Worm (Caenorhabditis elegans) whole organism, mixed stage, embryonic: ENCODE measurements around the gene srx-120.

Source experiments
- M03D4.4 ChIP-seq: sonication (generic microtip); optimal IDR thresholded peaks from 2 replicates; lab custom pipeline; 2017; ENCODE audit warnings: mild to moderate bottlenecking, missing genetic modification characterization, missing compliant biosample characterization
- bed-3 ChIP-seq: fragments of 200-800 bp; sonication (Bioruptor generic); optimal IDR thresholded peaks from 3 replicates; lab custom pipeline; 2018; ENCODE audit warnings: mild to moderate bottlenecking, missing genetic modification characterization, moderate library complexity, missing compliant biosample characterization
- blmp-1 ChIP-seq: fragments of 150-350 bp; optimal IDR thresholded peaks from 2 replicates; lab custom pipeline; 2014; ENCODE audit warnings: missing biosample characterization, missing genetic modification characterization
- ceh-39 ChIP-seq: fragments of 150-350 bp; optimal IDR thresholded peaks from 2 replicates; lab custom pipeline; 2014; ENCODE audit warnings: missing biosample characterization, missing genetic modification characterization
- ceh-43 ChIP-seq: fragments of 200-800 bp; sonication (Bioruptor generic); optimal IDR thresholded peaks from 2 replicates; lab custom pipeline; 2018; ENCODE audit warnings: mild to moderate bottlenecking, missing genetic modification characterization, moderate library complexity, missing compliant biosample characterization
- ceh-83 ChIP-seq: fragments of 200-800 bp; sonication (Bioruptor generic); optimal IDR thresholded peaks from 2 replicates; lab custom pipeline; 2018; ENCODE audit warnings: mild to moderate bottlenecking, missing genetic modification characterization, missing compliant biosample characterization
- ces-1 ChIP-seq: fragments of 150-350 bp; optimal IDR thresholded peaks from 2 replicates; lab custom pipeline; 2014; ENCODE audit warnings: missing biosample characterization, missing genetic modification reagents, missing genetic modification characterization
- cnd-1 ChIP-seq: fragments of 200-800 bp; sonication (Bioruptor generic); optimal IDR thresholded peaks from 2 replicates; lab custom pipeline; 2018; ENCODE audit warnings: mild to moderate bottlenecking, missing genetic modification characterization, missing compliant biosample characterization
- drap-1 ChIP-seq: fragments of 200-800 bp; sonication (Bioruptor generic); optimal IDR thresholded peaks from 3 replicates; lab custom pipeline; 2018; ENCODE audit warnings: mild to moderate bottlenecking, missing genetic modification characterization, missing compliant biosample characterization
- elt-1 ChIP-seq: sonication (generic microtip); optimal IDR thresholded peaks from 2 replicates; lab custom pipeline; 2017; ENCODE audit warnings: missing genetic modification characterization, mild to moderate bottlenecking, missing compliant biosample characterization, antibody characterized with exemption, moderate library complexity, borderline replicate concordance; ENCODE audit not compliant: insufficient read depth
- flh-1 ChIP-seq: fragments of 200-800 bp; sonication (Bioruptor generic); optimal IDR thresholded peaks from 2 replicates; lab custom pipeline; 2018; ENCODE audit warnings: mild to moderate bottlenecking, missing genetic modification characterization, moderate library complexity, missing compliant biosample characterization
- ham-2 ChIP-seq: fragments of 200-800 bp; sonication (Bioruptor generic); optimal IDR thresholded peaks from 2 replicates; lab custom pipeline; 2018; ENCODE audit warnings: mild to moderate bottlenecking, missing genetic modification characterization, missing compliant biosample characterization
- hlh-1 ChIP-seq: fragments of 150-350 bp; optimal IDR thresholded peaks from 2 replicates; lab custom pipeline; 2014; ENCODE audit warnings: missing biosample characterization, missing genetic modification reagents, missing genetic modification characterization
- lin-13 ChIP-seq: fragments of 150-350 bp; optimal IDR thresholded peaks from 2 replicates; lab custom pipeline; 2014; ENCODE audit warnings: missing biosample characterization, missing genetic modification characterization
- lin-32 ChIP-seq: fragments of 200-800 bp; sonication (Bioruptor generic); optimal IDR thresholded peaks from 2 replicates; lab custom pipeline; 2018; ENCODE audit warnings: mild to moderate bottlenecking, missing genetic modification characterization, missing compliant biosample characterization
- lsy-2 ChIP-seq: fragments of 150-350 bp; optimal IDR thresholded peaks from 2 replicates; lab custom pipeline; 2014; ENCODE audit warnings: missing biosample characterization, missing genetic modification characterization
- mab-5 ChIP-seq: fragments of 150-350 bp; optimal IDR thresholded peaks from 2 replicates; lab custom pipeline; 2014; ENCODE audit warnings: missing biosample characterization, missing genetic modification characterization
- mep-1 ChIP-seq: fragments of 150-350 bp; optimal IDR thresholded peaks from 2 replicates; lab custom pipeline; 2017; ENCODE audit warnings: missing biosample characterization, missing genetic modification reagents, missing genetic modification characterization, inconsistent platforms
- mls-2 ChIP-seq: sonication (generic microtip); optimal IDR thresholded peaks from 2 replicates; lab custom pipeline; 2016; ENCODE audit warnings: mild to moderate bottlenecking, missing genetic modification characterization, moderate library complexity, missing compliant biosample characterization
- nhr-2 ChIP-seq: fragments of 150-350 bp; optimal IDR thresholded peaks from 2 replicates; lab custom pipeline; 2014; ENCODE audit warnings: missing biosample characterization, missing genetic modification characterization
- nhr-237 ChIP-seq: fragments of 150-350 bp; optimal IDR thresholded peaks from 2 replicates; lab custom pipeline; 2014; ENCODE audit warnings: missing biosample characterization, missing genetic modification characterization
- nhr-28 ChIP-seq: fragments of 150-350 bp; optimal IDR thresholded peaks from 2 replicates; lab custom pipeline; 2014; ENCODE audit warnings: missing biosample characterization, missing genetic modification characterization
- nhr-76 ChIP-seq: sonication (generic microtip); optimal IDR thresholded peaks from 2 replicates; lab custom pipeline; 2017; ENCODE audit warnings: missing biosample characterization, missing genetic modification characterization
- pha-4 ChIP-seq: fragments of 150-350 bp; optimal IDR thresholded peaks from 2 replicates; lab custom pipeline; 2018; ENCODE audit warnings: missing biosample characterization, missing genetic modification reagents, missing genetic modification characterization
- snpc-4 ChIP-seq: fragments of 150-350 bp; optimal IDR thresholded peaks from 2 replicates; lab custom pipeline; 2014; ENCODE audit warnings: missing biosample characterization, missing genetic modification characterization
- sptf-1 ChIP-seq: sonication (generic microtip); optimal IDR thresholded peaks from 2 replicates; lab custom pipeline; 2017; ENCODE audit warnings: mild to moderate bottlenecking, missing genetic modification characterization, moderate library complexity, missing compliant biosample characterization
- tbx-8 ChIP-seq: fragments of 200-800 bp; sonication (Bioruptor generic); optimal IDR thresholded peaks from 2 replicates; lab custom pipeline; 2018; ENCODE audit warnings: mild to moderate bottlenecking, missing genetic modification characterization, moderate library complexity, missing compliant biosample characterization
- unc-39 ChIP-seq: fragments of 150-350 bp; optimal IDR thresholded peaks from 2 replicates; lab custom pipeline; 2014; ENCODE audit warnings: missing biosample characterization, missing genetic modification characterization
- unc-62 ChIP-seq: fragments of 150-350 bp; optimal IDR thresholded peaks from 2 replicates; lab custom pipeline; 2014; ENCODE audit warnings: missing biosample characterization, missing genetic modification reagents, missing genetic modification characterization
- ztf-11 ChIP-seq: fragments of 150-350 bp; optimal IDR thresholded peaks from 2 replicates; lab custom pipeline; 2014; ENCODE audit warnings: missing biosample characterization, missing genetic modification characterization

The srx-120 gene

ce11 chrII:12516313-12516712 lies 14.7 kb upstream of the srx-120 start, which contains the start of gene srh-61:
Gene srh-61 (minus strand): TSS chrII:12516413.
- TF ChIP-seq ceh-39 (tag; lab: Kevin White, UChicago), result no peak
- no peak for TF ChIP-seq lsy-2 (tag; lab: Kevin White, UChicago)
- TF ChIP-seq ceh-43 (GFP tag; lab: Kevin White, UChicago), result no peak

ce11 chrII:12518008-12518407 lies 13.1 kb upstream of the srx-120 start:
- no peak for TF ChIP-seq tbx-8 (GFP tag; lab: Kevin White, UChicago)
- TF ChIP-seq lsy-2 (tag; lab: Kevin White, UChicago), result no peak
- TF ChIP-seq mep-1 (tag; lab: Kevin White, UChicago), result no peak
- no peak for TF ChIP-seq ztf-11 (tag; lab: Kevin White, UChicago)
- TF ChIP-seq hlh-1, result no peak
- TF ChIP-seq drap-1 (GFP tag; lab: Kevin White, UChicago), result no peak
- no peak for TF ChIP-seq ceh-43 (GFP tag; lab: Kevin White, UChicago)
- no peak for TF ChIP-seq nhr-76 (tag; lab: Kevin White, UChicago)
- no peak for TF ChIP-seq nhr-2 (tag; lab: Kevin White, UChicago)
- no peak for TF ChIP-seq elt-1 (tag; lab: Kevin White, UChicago)
- no peak for TF ChIP-seq flh-1 (GFP tag; lab: Kevin White, UChicago)
- no peak for TF ChIP-seq ces-1
- TF ChIP-seq nhr-28 (tag; lab: Kevin White, UChicago), result no peak

ce11 chrII:12518809-12519344 lies 12.2 kb upstream of the srx-120 start, which contains the start of gene srh-70:
Gene srh-70 (minus strand): TSS chrII:12518859.
- TF ChIP-seq unc-39 (tag; lab: Kevin White, UChicago) (no peak), mab-5 (tag; lab: Kevin White, UChicago) (no peak), blmp-1 (tag; lab: Kevin White, UChicago) (no peak), ces-1 (no peak), bed-3 (GFP tag; lab: Kevin White, UChicago) (no peak), ham-2 (GFP tag; lab: Kevin White, UChicago) (no peak), lin-13 (tag; lab: Kevin White, UChicago) (no peak), nhr-28 (tag; lab: Kevin White, UChicago) (no peak), elt-1 (tag; lab: Kevin White, UChicago) (no peak), ztf-11 (tag; lab: Kevin White, UChicago) (no peak), drap-1 (GFP tag; lab: Kevin White, UChicago) (no peak), flh-1 (GFP tag; lab: Kevin White, UChicago) (no peak), nhr-237 (tag; lab: Kevin White, UChicago) (no peak), lin-32 (no peak), snpc-4 (tag; lab: Kevin White, UChicago) (no peak), ceh-43 (GFP tag; lab: Kevin White, UChicago) (no peak), ceh-39 (tag; lab: Kevin White, UChicago) (no peak), pha-4 (no peak)

- TF ChIP-seq mls-2 (tag; lab: Kevin White, UChicago) (no peak), nhr-28 (tag; lab: Kevin White, UChicago) (no peak), lin-13 (tag; lab: Kevin White, UChicago) (no peak), unc-39 (tag; lab: Kevin White, UChicago) (no peak), mab-5 (tag; lab: Kevin White, UChicago) (no peak), hlh-1 (no peak), ces-1 (no peak), ceh-83 (GFP tag; lab: Kevin White, UChicago) (no peak), drap-1 (GFP tag; lab: Kevin White, UChicago) (no peak), flh-1 (GFP tag; lab: Kevin White, UChicago) (no peak), blmp-1 (tag; lab: Kevin White, UChicago) (no peak)
Measured at ce11 chrII:12519616-12520015, 11.4 kb upstream of the srx-120 start, which contains the start of gene ceh-99. Gene ceh-99 (plus strand): TSS chrII:12519981.

ce11 chrII:12525526-12525925 lies 5.5 kb upstream of the srx-120 start, which contains the start of gene srx-118:
Gene srx-118 (plus strand): TSS chrII:12525826.
- TF ChIP-seq cnd-1 (tag; lab: Kevin White, UChicago) (no peak), tbx-8 (GFP tag; lab: Kevin White, UChicago) (no peak), unc-62 (GFP tag; lab: Kevin White, UChicago) (no peak), M03D4.4 (tag; lab: Kevin White, UChicago) (no peak), mab-5 (tag; lab: Kevin White, UChicago) (no peak), mep-1 (tag; lab: Kevin White, UChicago) (no peak), bed-3 (GFP tag; lab: Kevin White, UChicago) (no peak), ces-1 (no peak), sptf-1 (no peak), lin-13 (tag; lab: Kevin White, UChicago) (no peak)
